Worm (Caenorhabditis elegans): Measurements from ENCODE around the gene F02D8.1.

DNA sequence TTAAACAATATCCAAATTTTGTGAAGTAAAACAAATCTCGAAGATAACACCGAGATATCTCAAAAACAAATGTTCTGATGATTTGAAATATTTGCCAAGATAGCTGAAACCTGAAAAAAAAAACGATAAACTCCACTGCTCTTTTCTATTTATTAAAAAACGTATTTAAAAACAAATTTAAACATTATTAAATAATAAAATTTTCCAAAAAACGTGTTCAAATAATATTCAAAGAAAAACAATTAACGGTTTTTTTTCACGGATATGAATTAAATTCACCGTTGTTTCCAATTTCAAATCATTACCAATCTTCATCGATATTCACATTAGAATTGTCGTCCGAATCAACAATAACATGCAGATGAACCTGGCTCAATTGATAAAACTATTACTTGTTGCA lies 17.7 kb upstream of the F02D8.1 start, which contains the start of gene irld-14:
- TF ChIP-seq ceh-9 (tag; optimal IDR thresholded peaks at IDR 0.05): no peak
- TF ChIP-seq unc-62 (GFP tag; optimal IDR thresholded peaks at IDR 0.05): no peak
- TF ChIP-seq nhr-237 (tag; optimal IDR thresholded peaks at IDR 0.05): no peak
- TF ChIP-seq nhr-67 (tag; optimal IDR thresholded peaks at IDR 0.05): no peak
- TF ChIP-seq ceh-28 (tag; optimal IDR thresholded peaks at IDR 0.05): no peak
- no peak for TF ChIP-seq ama-1 (optimal IDR thresholded peaks at IDR 0.05)
- no peak for TF ChIP-seq fkh-10 (GFP tag; optimal IDR thresholded peaks at IDR 0.05)
- TF ChIP-seq ZK546.5 (tag; optimal IDR thresholded peaks at IDR 0.05): no peak
- no peak for TF ChIP-seq ceh-82 (tag; optimal IDR thresholded peaks at IDR 0.05)
